Worm (Caenorhabditis elegans) whole organism, L4 larva: ENCODE data around the gene cal-7.

Experiments
- ama-1 ChIP-seq: fragments of 150-350 bp; optimal IDR thresholded peaks from 2 replicates; lab custom pipeline; 2014; ENCODE audit warnings: inconsistent platforms, mixed read lengths
- ceh-82 ChIP-seq: sonication (generic microtip); optimal IDR thresholded peaks from 2 replicates; lab custom pipeline; 2017; ENCODE audit warnings: missing biosample characterization, missing genetic modification characterization
- ces-1 ChIP-seq: fragments of 150-350 bp; sonication (generic microtip); optimal IDR thresholded peaks from 4 replicates; lab custom pipeline; 2014; ENCODE audit warnings: missing biosample characterization, missing genetic modification reagents, missing genetic modification characterization
- nhr-41 ChIP-seq: fragments of 200-800 bp; sonication (Bioruptor generic); IDR thresholded peaks from 2 replicates; pipeline ENCODE4 v1.3.6; 2022; ENCODE audit warnings: missing genetic modification reagents, missing genetic modification characterization, missing compliant biosample characterization
- pha-4 ChIP-seq, 2 experiments: fragments of 150-350 bp in 1 of 2; fragments of 200-800 bp in 1 of 2; sonication (Bioruptor generic) in 1 of 2; IDR thresholded peaks in 1 of 2; optimal IDR thresholded peaks in 1 of 2; 2 replicates each; pipeline versions ENCODE4 v1.3.6 to Lab custom; 2014 to 2022; ENCODE audit warnings: missing genetic modification characterization in 2 of 2, missing genetic modification reagents in 2 of 2, missing biosample characterization in 1 of 2, missing compliant biosample characterization in 1 of 2
- rbr-2 ChIP-seq: sonication (generic microtip); optimal IDR thresholded peaks from 2 replicates; lab custom pipeline; 2016; ENCODE audit warnings: missing genotype, missing genetic modification characterization, missing compliant biosample characterization
- tra-1 ChIP-seq: fragments of 200-800 bp; sonication (Bioruptor generic); IDR thresholded peaks from 2 replicates; pipeline ENCODE4 v1.3.6; 2022; ENCODE audit warnings: missing genetic modification reagents, missing genetic modification characterization, missing compliant biosample characterization
- unc-62 ChIP-seq, 3 experiments: fragments of 150-350 bp in 1 of 3; sonication (generic microtip); optimal IDR thresholded peaks in 2 of 3; peaks in 1 of 3; 1 replicate in 1 of 3; 2 replicates in 2 of 3; lab custom pipeline; 2014 to 2017; ENCODE audit warnings: missing biosample characterization in 3 of 3, missing genetic modification characterization in 3 of 3, missing genetic modification reagents in 3 of 3, missing genotype in 1 of 3

DNA sequence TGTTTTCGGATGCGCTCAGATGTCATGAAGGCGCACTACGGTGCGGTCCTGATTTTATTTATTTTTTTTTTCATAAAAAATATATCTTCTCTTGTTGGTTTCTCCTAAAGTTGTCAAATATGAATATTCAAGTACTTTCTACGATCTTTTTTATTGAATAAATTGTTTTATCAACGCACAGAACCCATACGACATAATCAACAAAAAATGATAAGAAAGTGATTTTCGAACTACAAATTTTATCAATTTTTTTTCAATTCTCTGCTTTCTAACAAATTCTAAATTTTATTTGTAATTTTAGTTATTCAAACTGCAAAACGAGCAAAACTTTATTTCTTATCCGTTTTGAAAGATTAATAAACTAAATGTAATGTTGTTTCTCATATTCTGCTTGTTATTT is 32.0 kb upstream of the cal-7 start:
- TF ChIP-seq tra-1 (no peak), unc-62 (GFP tag; optimal IDR thresholded peaks at IDR 0.05 in 1 of 2; lab: Kevin White, UChicago) (no peak), unc-62 (tag; optimal IDR thresholded peaks at IDR 0.05; lab: Kevin White, UChicago) (no peak), ama-1 (lab: Kevin White, UChicago) (no peak), pha-4 (GFP tag; IDR thresholded peaks at IDR 0.05; lab: Robert Waterston, UW) (no peak), pha-4 (tag; optimal IDR thresholded peaks at IDR 0.05; lab: Kevin White, UChicago) (no peak), ces-1 (GFP tag; lab: Kevin White, UChicago) (no peak), nhr-41 (GFP tag; lab: Robert Waterston, UW) (no peak), ceh-82 (tag; lab: Kevin White, UChicago) (no peak), rbr-2 (tag; lab: Kevin White, UChicago) (no peak)
